Worm (Caenorhabditis elegans) whole organism, late embryonic: ENCODE data around the gene F46C5.1.

Experiments
- C08G9.2 ChIP-seq: sonication (generic microtip); optimal IDR thresholded peaks from 2 replicates; lab custom pipeline; 2016; ENCODE audit warnings: mild to moderate bottlenecking, missing genetic modification characterization, moderate library complexity, missing compliant biosample characterization
- F13H6.1 ChIP-seq: sonication (generic microtip); optimal IDR thresholded peaks from 2 replicates; lab custom pipeline; 2016; ENCODE audit warnings: missing genetic modification characterization, missing compliant biosample characterization
- K02D7.2 ChIP-seq: sonication (generic microtip); optimal IDR thresholded peaks from 2 replicates; lab custom pipeline; 2017; ENCODE audit warnings: mild to moderate bottlenecking, missing genetic modification characterization, missing compliant biosample characterization
- K09A11.1 ChIP-seq: sonication (generic microtip); optimal IDR thresholded peaks from 2 replicates; lab custom pipeline; 2017; ENCODE audit warnings: antibody characterized with exemption, mild to moderate bottlenecking, missing genetic modification characterization, missing compliant biosample characterization; ENCODE audit not compliant: insufficient read depth
- ama-1 ChIP-seq: fragments of 150-350 bp; optimal IDR thresholded peaks from 2 replicates; lab custom pipeline; 2014
- ceh-19 ChIP-seq: fragments of 200-800 bp; sonication (Bioruptor generic); optimal IDR thresholded peaks from 2 replicates; lab custom pipeline; 2018; ENCODE audit warnings: mild to moderate bottlenecking, missing genetic modification characterization, missing compliant biosample characterization
- ceh-2 ChIP-seq: sonication (generic microtip); optimal IDR thresholded peaks from 2 replicates; lab custom pipeline; 2016; ENCODE audit warnings: missing genotype, missing genetic modification characterization, missing compliant biosample characterization
- ceh-24 ChIP-seq: sonication (generic microtip); optimal IDR thresholded peaks from 2 replicates; lab custom pipeline; 2016; ENCODE audit warnings: mild to moderate bottlenecking, missing genetic modification characterization, missing compliant biosample characterization
- ceh-31 ChIP-seq: sonication (generic microtip); optimal IDR thresholded peaks from 2 replicates; lab custom pipeline; 2016; ENCODE audit warnings: missing genetic modification characterization, missing compliant biosample characterization
- ceh-34 ChIP-seq: sonication (generic microtip); optimal IDR thresholded peaks from 2 replicates; lab custom pipeline; 2016; ENCODE audit warnings: mild to moderate bottlenecking, missing genetic modification characterization, missing compliant biosample characterization
- ceh-45 ChIP-seq: fragments of 200-800 bp; sonication (Bioruptor generic); IDR thresholded peaks from 2 replicates; pipeline ENCODE4 v1.3.6; 2022; ENCODE audit warnings: missing genetic modification reagents, missing genetic modification characterization, missing compliant biosample characterization
- ceh-48 ChIP-seq: sonication (generic microtip); optimal IDR thresholded peaks from 2 replicates; lab custom pipeline; 2016; ENCODE audit warnings: missing genetic modification characterization, inconsistent platforms, missing compliant biosample characterization
- ceh-6 ChIP-seq: fragments of 200-800 bp; sonication (Bioruptor generic); optimal IDR thresholded peaks from 2 replicates; lab custom pipeline; 2018; ENCODE audit warnings: mild to moderate bottlenecking, missing genetic modification characterization, missing compliant biosample characterization
- che-1 ChIP-seq: sonication (generic microtip); optimal IDR thresholded peaks from 2 replicates; lab custom pipeline; 2016; ENCODE audit warnings: mild to moderate bottlenecking, missing genetic modification characterization, missing compliant biosample characterization
- dve-1 ChIP-seq: sonication (generic microtip); optimal IDR thresholded peaks from 2 replicates; lab custom pipeline; 2017; ENCODE audit warnings: antibody characterized with exemption, mild to moderate bottlenecking, missing genetic modification characterization, missing compliant biosample characterization
- elt-4 ChIP-seq: sonication (generic microtip); optimal IDR thresholded peaks from 2 replicates; lab custom pipeline; 2016; ENCODE audit warnings: missing genetic modification characterization, missing compliant biosample characterization
- ets-4 ChIP-seq: sonication (generic microtip); optimal IDR thresholded peaks from 2 replicates; lab custom pipeline; 2016; ENCODE audit warnings: missing genetic modification characterization, missing compliant biosample characterization
- eyg-1 ChIP-seq: sonication (generic microtip); optimal IDR thresholded peaks from 2 replicates; lab custom pipeline; 2016; ENCODE audit warnings: missing genotype, missing genetic modification characterization, missing compliant biosample characterization
- fax-1 ChIP-seq: sonication (generic microtip); optimal IDR thresholded peaks from 2 replicates; lab custom pipeline; 2016; ENCODE audit warnings: missing genotype, missing genetic modification characterization, missing compliant biosample characterization
- fkh-10 ChIP-seq: fragments of 150-350 bp; optimal IDR thresholded peaks from 2 replicates; lab custom pipeline; 2014; ENCODE audit warnings: missing biosample characterization, missing genetic modification reagents, missing genetic modification characterization
- gmeb-2 ChIP-seq: sonication (generic microtip); optimal IDR thresholded peaks from 2 replicates; lab custom pipeline; 2016; ENCODE audit warnings: missing genetic modification characterization, inconsistent platforms, missing compliant biosample characterization
- hlh-13 ChIP-seq: fragments of 200-800 bp; sonication (Bioruptor generic); optimal IDR thresholded peaks from 2 replicates; lab custom pipeline; 2018; ENCODE audit warnings: mild to moderate bottlenecking, missing genetic modification characterization, missing compliant biosample characterization
- hlh-15 ChIP-seq: sonication (generic microtip); optimal IDR thresholded peaks from 2 replicates; lab custom pipeline; 2016; ENCODE audit warnings: missing genetic modification characterization, missing compliant biosample characterization
- hlh-6 ChIP-seq: sonication (generic microtip); optimal IDR thresholded peaks from 2 replicates; lab custom pipeline; 2016; ENCODE audit warnings: missing genotype, missing genetic modification characterization, missing compliant biosample characterization
- hlh-8 ChIP-seq: sonication (generic microtip); optimal IDR thresholded peaks from 2 replicates; lab custom pipeline; 2016; ENCODE audit warnings: missing genotype, missing genetic modification characterization, missing compliant biosample characterization
- lin-11 ChIP-seq: fragments of 200-800 bp; sonication (Bioruptor generic); optimal IDR thresholded peaks from 2 replicates; lab custom pipeline; 2018; ENCODE audit warnings: mild to moderate bottlenecking, missing genetic modification characterization, missing compliant biosample characterization
- madf-2 ChIP-seq: sonication (generic microtip); optimal IDR thresholded peaks from 2 replicates; lab custom pipeline; 2017; ENCODE audit warnings: missing genetic modification characterization, missing compliant biosample characterization
- mec-3 ChIP-seq: sonication (generic microtip); optimal IDR thresholded peaks from 2 replicates; lab custom pipeline; 2016; ENCODE audit warnings: borderline replicate concordance, missing genetic modification characterization, missing compliant biosample characterization
- nfya-1 ChIP-seq: sonication (generic microtip); optimal IDR thresholded peaks from 2 replicates; lab custom pipeline; 2017; ENCODE audit warnings: missing genetic modification characterization, mild to moderate bottlenecking, missing compliant biosample characterization, antibody characterized with exemption, moderate library complexity
- nhr-11 ChIP-seq: fragments of 150-350 bp; optimal IDR thresholded peaks from 2 replicates; lab custom pipeline; 2014; ENCODE audit warnings: missing biosample characterization, missing genetic modification characterization
- nhr-232 ChIP-seq: sonication (generic microtip); optimal IDR thresholded peaks from 2 replicates; lab custom pipeline; 2016; ENCODE audit warnings: missing genetic modification characterization, missing compliant biosample characterization
- odd-2 ChIP-seq: sonication (generic microtip); optimal IDR thresholded peaks from 2 replicates; lab custom pipeline; 2017; ENCODE audit warnings: antibody characterized with exemption, mild to moderate bottlenecking, missing genetic modification characterization, missing compliant biosample characterization
- pag-3 ChIP-seq: sonication (generic microtip); optimal IDR thresholded peaks from 2 replicates; lab custom pipeline; 2016; ENCODE audit warnings: missing compliant biosample characterization, missing genetic modification characterization, borderline replicate concordance
- pat-9 ChIP-seq: fragments of 200-800 bp; sonication (Bioruptor generic); optimal IDR thresholded peaks from 2 replicates; lab custom pipeline; 2018; ENCODE audit warnings: mild to moderate bottlenecking, missing genetic modification characterization, moderate library complexity, missing compliant biosample characterization
- pha-2 ChIP-seq: sonication (generic microtip); optimal IDR thresholded peaks from 2 replicates; lab custom pipeline; 2017; ENCODE audit warnings: mild to moderate bottlenecking, missing genetic modification characterization, missing compliant biosample characterization
- ref-2 ChIP-seq: sonication (generic microtip); optimal IDR thresholded peaks from 2 replicates; lab custom pipeline; 2016; ENCODE audit warnings: missing genetic modification characterization, missing compliant biosample characterization
- sdc-2 ChIP-seq: sonication (generic microtip); optimal IDR thresholded peaks from 2 replicates; lab custom pipeline; 2016; ENCODE audit warnings: missing genotype, missing genetic modification characterization, missing compliant biosample characterization
- syd-9 ChIP-seq: sonication (generic microtip); optimal IDR thresholded peaks from 2 replicates; lab custom pipeline; 2016; ENCODE audit warnings: mild to moderate bottlenecking, missing genetic modification characterization, moderate library complexity, missing compliant biosample characterization
- tbx-2 ChIP-seq: sonication (generic microtip); optimal IDR thresholded peaks from 2 replicates; lab custom pipeline; 2016; ENCODE audit warnings: missing genetic modification characterization, missing compliant biosample characterization
- unc-3 ChIP-seq, 2 experiments: fragments of 200-800 bp in 1 of 2; sonication (Bioruptor generic) in 1 of 2; sonication (generic microtip) in 1 of 2; conservative IDR thresholded peaks in 1 of 2; optimal IDR thresholded peaks in 1 of 2; 2 replicates each; pipeline versions ENCODE4 v1.3.6 to Lab custom; 2016 to 2022; ENCODE audit warnings: missing compliant biosample characterization in 2 of 2, missing genetic modification characterization in 2 of 2, missing genetic modification reagents in 1 of 2
- unc-55 ChIP-seq: sonication (generic microtip); optimal IDR thresholded peaks from 2 replicates; lab custom pipeline; 2017; ENCODE audit warnings: missing biosample characterization, missing genetic modification reagents, missing genetic modification characterization
- unc-86 ChIP-seq: sonication (generic microtip); optimal IDR thresholded peaks from 2 replicates; lab custom pipeline; 2016; ENCODE audit warnings: missing genetic modification characterization, missing compliant biosample characterization
- ztf-16 ChIP-seq: sonication (generic microtip); optimal IDR thresholded peaks from 2 replicates; lab custom pipeline; 2017; ENCODE audit warnings: missing genetic modification characterization, missing compliant biosample characterization

Gene F46C5.1

DNA sequence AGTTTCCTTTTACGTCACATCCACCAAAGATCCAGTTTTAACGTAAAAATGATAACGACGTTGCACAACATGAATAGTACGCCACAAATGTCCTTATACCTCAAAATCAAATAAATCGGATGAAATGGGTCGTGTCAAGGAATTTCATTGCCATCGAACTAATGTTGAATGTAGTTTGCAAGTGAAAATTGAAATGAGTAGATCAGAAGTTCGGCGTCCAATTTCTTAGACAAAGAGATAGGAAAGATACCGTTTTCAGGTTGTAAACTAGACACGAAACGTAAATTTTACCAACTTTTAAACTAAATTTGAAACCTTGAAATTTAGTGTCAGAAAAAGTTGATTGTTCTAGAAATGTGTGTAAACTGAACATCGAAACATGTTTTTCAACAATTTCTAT is 33.9 kb upstream of the F46C5.1 start:
- no peak for TF ChIP-seq hlh-13
- no peak for TF ChIP-seq ceh-24
- TF ChIP-seq dve-1 (tag; lab: Kevin White, UChicago), result no peak
- TF ChIP-seq madf-2 (tag; lab: Kevin White, UChicago), result no peak
- no peak for TF ChIP-seq che-1 (tag; lab: Kevin White, UChicago)
- no peak for TF ChIP-seq fax-1
- no peak for TF ChIP-seq ztf-16 (tag; lab: Kevin White, UChicago)
- TF ChIP-seq sdc-2 (tag; lab: Kevin White, UChicago), result no peak
- no peak for TF ChIP-seq syd-9 (tag; lab: Kevin White, UChicago)

DNA sequence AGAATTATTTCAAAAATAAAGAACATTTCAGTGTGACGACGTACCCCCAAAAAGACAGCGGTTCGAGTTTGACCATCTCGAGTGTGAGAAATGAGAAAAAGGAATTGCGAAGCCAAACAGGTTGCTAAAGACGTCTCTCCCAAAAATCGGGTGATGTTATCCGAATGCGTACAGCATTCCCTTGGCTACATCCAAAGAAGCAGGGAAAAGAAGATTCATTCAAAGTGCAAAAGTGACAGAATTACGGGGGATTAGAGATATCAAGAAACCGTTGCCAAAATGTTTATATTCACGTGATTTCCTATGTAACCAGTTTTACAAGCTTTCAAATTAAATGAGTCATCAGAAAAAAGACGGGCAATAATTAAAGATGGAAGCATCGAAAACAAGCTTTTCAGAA is 33.0 kb upstream of the F46C5.1 start:
- TF ChIP-seq hlh-15 (tag; lab: Kevin White, UChicago) (no peak), ceh-31 (no peak), hlh-6 (tag; lab: Kevin White, UChicago) (no peak), ceh-24 (no peak), ceh-2 (tag; lab: Kevin White, UChicago) (no peak), K02D7.2 (tag; lab: Kevin White, UChicago) (no peak), gmeb-2 (no peak), madf-2 (tag; lab: Kevin White, UChicago) (no peak), hlh-8 (tag; lab: Kevin White, UChicago) (no peak), ceh-19 (GFP tag; lab: Kevin White, UChicago) (no peak), F13H6.1 (tag; lab: Kevin White, UChicago) (no peak), pat-9 (tag; lab: Kevin White, UChicago) (no peak), ets-4 (tag; lab: Kevin White, UChicago) (no peak), eyg-1 (no peak), C08G9.2 (tag; lab: Kevin White, UChicago) (no peak), pha-2 (tag; lab: Kevin White, UChicago) (no peak), unc-55 (GFP tag; lab: Kevin White, UChicago) (no peak), ama-1 (lab: Kevin White, UChicago) (no peak), nfya-1 (tag; lab: Kevin White, UChicago) (no peak), ceh-45 (GFP tag; lab: Robert Waterston, UW) (no peak)

DNA sequence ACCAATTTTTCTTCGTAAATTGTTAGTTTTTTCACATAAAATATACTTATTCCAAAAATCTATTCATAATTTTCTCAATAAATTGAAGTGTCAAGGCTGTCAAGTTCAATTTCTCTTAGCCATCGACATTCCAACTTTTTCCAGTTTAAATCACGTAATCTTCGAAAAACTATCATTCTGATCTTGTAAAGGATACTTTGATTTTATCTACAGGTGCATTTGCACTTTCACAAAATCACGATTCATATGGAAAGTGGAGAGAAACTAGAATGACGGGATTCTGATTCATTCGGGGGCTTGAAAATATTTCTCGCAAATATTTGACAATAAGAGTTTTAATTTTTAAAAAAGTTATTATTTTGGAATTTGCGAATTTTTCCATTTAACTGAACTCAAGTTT is 32.2 kb upstream of the F46C5.1 start:
- no peak for TF ChIP-seq ama-1 (lab: Kevin White, UChicago)
- no peak for TF ChIP-seq hlh-15 (tag; lab: Kevin White, UChicago)
- TF ChIP-seq odd-2, result no peak
- no peak for TF ChIP-seq ref-2
- no peak for TF ChIP-seq pag-3
- no peak for TF ChIP-seq ceh-34
- TF ChIP-seq ceh-24, result no peak
- TF ChIP-seq gmeb-2, result no peak
- TF ChIP-seq ets-4 (tag; lab: Kevin White, UChicago), result no peak

DNA sequence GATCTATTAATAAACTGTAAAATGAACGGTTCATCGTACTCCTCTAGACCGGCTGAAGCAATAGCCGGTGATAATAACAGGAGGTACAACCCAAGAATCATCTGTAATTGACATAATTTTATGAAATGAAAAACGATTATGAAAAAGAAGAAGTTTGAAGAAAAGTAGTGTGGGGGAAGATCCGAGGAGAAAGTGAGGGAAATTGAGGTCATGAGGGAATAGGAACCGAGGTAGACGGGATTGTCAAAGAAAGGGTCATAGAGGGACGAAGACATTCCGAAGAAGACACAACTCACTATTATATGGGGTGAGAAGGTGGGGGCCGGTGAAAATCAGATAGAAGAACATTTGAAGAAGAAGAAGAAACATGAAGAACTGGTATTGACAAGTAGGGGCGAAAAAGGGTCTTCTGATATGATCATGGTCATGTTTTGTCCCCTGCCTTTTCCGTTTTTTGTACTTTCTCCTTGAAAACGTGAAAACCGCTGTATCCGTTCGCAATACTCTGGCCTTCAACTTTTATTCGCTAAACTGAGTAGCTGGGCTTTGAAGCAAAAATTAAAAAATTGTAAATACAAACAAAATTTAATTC is 31.1 kb upstream of the F46C5.1 start, which contains the start of gene oac-46:
Gene oac-46 (minus strand): TSS at position 101 of the 592 bp plus-strand sequence.
- TF ChIP-seq lin-11 (tag; lab: Kevin White, UChicago) (no peak), K02D7.2 (tag; lab: Kevin White, UChicago) (no peak), F13H6.1 (tag; lab: Kevin White, UChicago) (no peak), unc-86 (tag; lab: Kevin White, UChicago) (no peak), ceh-31 (no peak), K09A11.1 (tag; lab: Kevin White, UChicago) (no peak), gmeb-2 (no peak), ceh-48 (no peak), nhr-11 (no peak), elt-4 (tag; lab: Kevin White, UChicago) (no peak), tbx-2 (tag; lab: Kevin White, UChicago) (no peak), unc-55 (GFP tag; lab: Kevin White, UChicago) (no peak), mec-3 (no peak), unc-3 (GFP tag; conservative IDR thresholded peaks at IDR 0.05; lab: Robert Waterston, UW) (no peak), unc-3 (tag; optimal IDR thresholded peaks at IDR 0.05; lab: Kevin White, UChicago) (no peak), ceh-6 (GFP tag; lab: Kevin White, UChicago) (no peak), fkh-10 (no peak), nhr-232 (tag; lab: Kevin White, UChicago) (no peak)
- TF ChIP-seq, all 69 proteins: peak for 0
